Worm (Caenorhabditis elegans) whole organism, young adult: Measurements from ENCODE around the gene C46C2.2.

Experiments
- Y53F4B.3 ChIP-seq: fragments of 200-800 bp; sonication (Bioruptor generic); IDR thresholded peaks from 2 replicates; pipeline ENCODE4 v1.3.6; 2022; ENCODE audit warnings: missing genetic modification reagents, missing genetic modification characterization, missing compliant biosample characterization
- dpl-1 ChIP-seq: fragments of 150-350 bp; optimal IDR thresholded peaks from 2 replicates; lab custom pipeline; 2014; ENCODE audit warnings: missing biosample characterization, missing genetic modification reagents, missing genetic modification characterization
- lir-1 ChIP-seq: fragments of 200-800 bp; sonication (Bioruptor generic); conservative IDR thresholded peaks from 2 replicates; pipeline ENCODE4 v1.3.6; 2022; ENCODE audit warnings: missing genetic modification reagents, missing genetic modification characterization, missing compliant biosample characterization
- mes-4 ChIP-seq: sonication (generic microtip); optimal IDR thresholded peaks from 2 replicates; lab custom pipeline; 2016; ENCODE audit warnings: missing genotype, missing genetic modification characterization, missing compliant biosample characterization
- ztf-6 ChIP-seq: fragments of 200-800 bp; sonication (Bioruptor generic); IDR thresholded peaks from 2 replicates; pipeline ENCODE4 v1.3.6; 2022; ENCODE audit warnings: missing genetic modification reagents, missing genetic modification characterization, missing compliant biosample characterization

- TF ChIP-seq Y53F4B.3 = no peak
- TF ChIP-seq ztf-6 (GFP tag; lab: Robert Waterston, UW) = no peak
- TF ChIP-seq mes-4 (tag; lab: Kevin White, UChicago) = no peak
- no peak for TF ChIP-seq dpl-1
- no peak for TF ChIP-seq lir-1 (GFP tag; lab: Robert Waterston, UW)
Observed at ce11 chrIV:9264513-9264912, 47.0 kb downstream of the C46C2.2 start.
